Fruit fly (Drosophila melanogaster): ENCODE measurements around the gene rdx.

Gene rdx

dm6 chr3R:13984922-13985581 lies 46.8 kb downstream of the rdx start (continued):
- TF ChIP-seq CG8388 (GFP tag; optimal IDR thresholded peaks at IDR 0.05) = peak; percentile 82
- peak; percentile 36; the same call in 2 of the 3 replicates for TF ChIP-seq Aef1 (GFP tag; IDR thresholded peaks at IDR 0.05)
- TF ChIP-seq en (GFP tag; optimal IDR thresholded peaks at IDR 0.05) = peak; percentile 23
- TF ChIP-seq row (GFP tag; IDR thresholded peaks at IDR 0.05) = peak; percentile 74
- peak; percentile 81 for TF ChIP-seq CG4424 (GFP tag; optimal IDR thresholded peaks at IDR 0.05)
- no peak for TF ChIP-seq cwo (GFP tag; optimal IDR thresholded peaks at IDR 0.05)
- TF ChIP-seq CG2120 (GFP tag; optimal IDR thresholded peaks at IDR 0.05) = peak; percentile 6
- no peak for TF ChIP-seq CG8478 (optimal IDR thresholded peaks at IDR 0.05)
- TF ChIP-seq CHES-1-like (GFP tag; optimal IDR thresholded peaks at IDR 0.05) = peak; percentile 26
- TF ChIP-seq peb (GFP tag; IDR thresholded peaks at IDR 0.05) = 0 out of 2 replicates have a peak, but pooled peaks have one; percentile 41
- peak; percentile 41 for TF ChIP-seq bab2 (GFP tag; optimal IDR thresholded peaks at IDR 0.05)
- TF ChIP-seq CG10654 (GFP tag; optimal IDR thresholded peaks at IDR 0.05) = peak; percentile 60
- peak; percentile 43 for TF ChIP-seq ewg (GFP tag; optimal IDR thresholded peaks at IDR 0.05)
- no peak for TF ChIP-seq HLH4C (GFP tag; IDR thresholded peaks at IDR 0.05; ENCODE audit: partially characterized antibody)
- TF ChIP-seq CG10543 (GFP tag; optimal IDR thresholded peaks at IDR 0.05) = no peak
- TF ChIP-seq usp (GFP tag; optimal IDR thresholded peaks at IDR 0.05) = no peak
- peak; percentile 84 for TF ChIP-seq CG17328 (GFP tag; IDR thresholded peaks at IDR 0.05)
- 0 out of 2 replicates have a peak, but pooled peaks have one; percentile 54 for TF ChIP-seq CG14014 (GFP tag; IDR thresholded peaks at IDR 0.05)
- peak; percentile 56; the same call in 1 of the 2 replicates for TF ChIP-seq sim (GFP tag; IDR thresholded peaks at IDR 0.05)
- TF ChIP-seq HmgD (GFP tag; optimal IDR thresholded peaks at IDR 0.05) = no peak
- peak; percentile 21 for TF ChIP-seq sqz (GFP tag; optimal IDR thresholded peaks at IDR 0.05)
- TF ChIP-seq wek (GFP tag; optimal IDR thresholded peaks at IDR 0.05) = no peak
- TF ChIP-seq Max (GFP tag; optimal IDR thresholded peaks at IDR 0.05) = peak; percentile 65
- peak; percentile 61 for TF ChIP-seq lilli (GFP tag; optimal IDR thresholded peaks at IDR 0.05)
- no peak for TF ChIP-seq lov (optimal IDR thresholded peaks at IDR 0.05)
- TF ChIP-seq lov (GFP tag; IDR thresholded peaks at IDR 0.05) = peak; percentile 68; the same call in 1 of the 3 replicates
- peak; percentile 67; the same call in 1 of the 2 replicates for TF ChIP-seq chm (GFP tag; IDR thresholded peaks at IDR 0.05)
- TF ChIP-seq Jarid2 (GFP tag; optimal IDR thresholded peaks at IDR 0.05) = peak; percentile 29
- TF ChIP-seq sens (GFP tag) = peak; percentile 97
- TF ChIP-seq chif (GFP tag; optimal IDR thresholded peaks at IDR 0.05) = peak; percentile 72 to 83
- TF ChIP-seq NfI (GFP tag; optimal IDR thresholded peaks at IDR 0.05) = no peak
- TF ChIP-seq Hr78 (GFP tag; optimal IDR thresholded peaks at IDR 0.05) = no peak
- TF ChIP-seq CG1603 (tag; optimal IDR thresholded peaks at IDR 0.05) = peak; percentile 88
- TF ChIP-seq Pdp1 (GFP tag; optimal IDR thresholded peaks at IDR 0.05) = peak; percentile 47 to 77
- TF ChIP-seq Mad (GFP tag; optimal IDR thresholded peaks at IDR 0.05) = peak; percentile 48
- no peak for TF ChIP-seq slou (GFP tag; optimal IDR thresholded peaks at IDR 0.05)
- TF ChIP-seq CG6765 (GFP tag; optimal IDR thresholded peaks at IDR 0.05) = no peak
- TF ChIP-seq Adf1 (GFP tag; IDR thresholded peaks at IDR 0.05) = no peak
- peak; percentile 59 for TF ChIP-seq Asciz (GFP tag; optimal IDR thresholded peaks at IDR 0.05)
- peak; percentile 69 for TF ChIP-seq Kr (GFP tag; optimal IDR thresholded peaks at IDR 0.05)
- TF ChIP-seq Chrac-16 (GFP tag; optimal IDR thresholded peaks at IDR 0.05) = peak; percentile 71
- peak; percentile 78 for TF ChIP-seq ci (GFP tag; IDR thresholded peaks at IDR 0.05)
- peak; percentile 47 for TF ChIP-seq jumu (GFP tag; optimal IDR thresholded peaks at IDR 0.05)
- TF ChIP-seq CG15514 (GFP tag; optimal IDR thresholded peaks at IDR 0.05) = no peak
- TF ChIP-seq Usf (GFP tag; optimal IDR thresholded peaks at IDR 0.05) = peak; percentile 39
- TF ChIP-seq Stat92E (GFP tag; optimal IDR thresholded peaks at IDR 0.05) = no peak
- TF ChIP-seq gcm (GFP tag; optimal IDR thresholded peaks at IDR 0.05) = peak; percentile 65
- peak; percentile 44 for TF ChIP-seq HmgZ (tag; optimal IDR thresholded peaks at IDR 0.05)
- TF ChIP-seq CG12769 (tag; optimal IDR thresholded peaks at IDR 0.05) = peak; percentile 57

Measured in whole organism, embryonic.